Worm (Caenorhabditis elegans) whole organism, midembryonic: ENCODE results near the gene parn-1.

Experiments
- T22C8.4 ChIP-seq: fragments of 200-800 bp; sonication (Bioruptor generic); IDR thresholded peaks from 2 replicates; pipeline ENCODE4 v1.3.6; 2022; ENCODE audit warnings: missing genetic modification characterization, missing compliant biosample characterization
- cog-1 ChIP-seq: sonication (generic microtip); optimal IDR thresholded peaks from 2 replicates; lab custom pipeline; 2016; ENCODE audit warnings: missing genetic modification characterization, missing compliant biosample characterization
- flt-1 ChIP-seq: fragments of 200-800 bp; sonication (Bioruptor generic); IDR thresholded peaks from 2 replicates; pipeline ENCODE4 v1.3.6; 2022; ENCODE audit warnings: missing genetic modification characterization, missing compliant biosample characterization
- klf-2 ChIP-seq: fragments of 200-800 bp; sonication (Bioruptor generic); conservative IDR thresholded peaks from 2 replicates; pipeline ENCODE4 v1.3.6; 2022; ENCODE audit warnings: missing genetic modification reagents, missing genetic modification characterization, missing compliant biosample characterization
- med-1 ChIP-seq: sonication (generic microtip); optimal IDR thresholded peaks from 2 replicates; lab custom pipeline; 2017; ENCODE audit warnings: missing genetic modification characterization, mild to moderate bottlenecking, missing compliant biosample characterization, antibody characterized with exemption, missing genetic modification reagents; ENCODE audit not compliant: insufficient read depth
- ref-1 ChIP-seq: fragments of 200-800 bp; sonication (Bioruptor generic); conservative IDR thresholded peaks from 2 replicates; pipeline ENCODE4 v1.3.6; 2022; ENCODE audit warnings: missing genetic modification reagents, missing genetic modification characterization, missing compliant biosample characterization
- tab-1 ChIP-seq: fragments of 200-800 bp; sonication (Bioruptor generic); IDR thresholded peaks from 2 replicates; pipeline ENCODE4 v1.3.6; 2022; ENCODE audit warnings: missing genetic modification characterization, missing compliant biosample characterization
- ztf-23 ChIP-seq: fragments of 200-800 bp; sonication (Bioruptor generic); IDR thresholded peaks from 2 replicates; pipeline ENCODE4 v1.3.6; 2022; ENCODE audit warnings: missing genetic modification reagents, missing genetic modification characterization, missing compliant biosample characterization
- ztf-29 ChIP-seq: fragments of 200-800 bp; sonication (Bioruptor generic); IDR thresholded peaks from 2 replicates; pipeline ENCODE4 v1.3.6; 2022; ENCODE audit warnings: missing genetic modification reagents, missing genetic modification characterization, missing compliant biosample characterization

The parn-1 gene

ce11 chrV:12695155-12695554 is at the start of gene parn-1:
Gene parn-1, minus strand, starts transcription at chrV:12695255.
- TF ChIP-seq med-1 (GFP tag; lab: Kevin White, UChicago), result no peak
- TF ChIP-seq ztf-29, result no peak
- TF ChIP-seq ref-1, result no peak
- no peak for TF ChIP-seq cog-1 (tag; lab: Kevin White, UChicago)
- TF ChIP-seq T22C8.4 (GFP tag; lab: Robert Waterston, UW), result no peak

DNA sequence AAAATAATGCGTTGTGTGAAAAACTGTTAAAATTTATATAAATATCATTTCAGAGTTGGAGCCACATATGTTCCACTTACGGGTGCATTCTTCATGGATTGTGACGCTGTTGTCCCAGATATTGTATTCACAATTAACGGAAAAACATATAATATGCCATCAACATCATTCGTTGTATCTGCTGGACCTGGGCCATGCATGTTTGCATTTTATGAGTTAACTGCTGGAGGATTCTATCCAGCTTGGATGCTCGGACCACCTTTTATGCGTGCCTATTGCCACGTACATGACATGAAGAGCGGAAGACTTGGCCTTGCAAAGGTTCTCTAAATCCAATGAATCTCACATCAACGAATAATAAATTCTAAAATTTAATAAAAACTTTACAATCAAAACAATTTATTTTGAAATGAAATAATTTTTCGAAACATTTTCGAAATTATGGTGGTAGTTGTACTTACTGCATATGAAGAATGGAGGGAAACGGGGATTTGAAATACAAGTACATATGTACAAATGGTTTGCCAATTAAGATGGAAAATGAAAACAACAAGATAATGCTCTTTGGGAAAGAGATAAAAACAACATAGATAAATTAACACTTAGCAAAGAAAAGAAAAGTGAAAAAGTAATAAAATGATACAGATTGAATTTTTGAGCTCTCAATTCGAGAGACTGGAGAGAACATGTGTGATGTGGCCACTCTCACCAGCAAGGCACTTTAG is 48.9 kb upstream of the parn-1 start:
- TF ChIP-seq ref-1 (no peak), ztf-29 (no peak), T22C8.4 (GFP tag; lab: Robert Waterston, UW) (no peak), med-1 (GFP tag; lab: Kevin White, UChicago) (no peak), ztf-23 (no peak), tab-1 (GFP tag; lab: Robert Waterston, UW) (no peak), flt-1 (no peak), cog-1 (tag; lab: Kevin White, UChicago) (no peak), klf-2 (no peak)

- no peak for TF ChIP-seq klf-2
- TF ChIP-seq ztf-29, result no peak
- TF ChIP-seq tab-1 (GFP tag; lab: Robert Waterston, UW), result no peak
- no peak for TF ChIP-seq ref-1
- no peak for TF ChIP-seq flt-1
- no peak for TF ChIP-seq cog-1 (tag; lab: Kevin White, UChicago)
- no peak for TF ChIP-seq ztf-23
- no peak for TF ChIP-seq med-1 (GFP tag; lab: Kevin White, UChicago)
- TF ChIP-seq T22C8.4 (GFP tag; lab: Robert Waterston, UW), result no peak
Observed at ce11 chrV:12741684-12742083, 46.6 kb upstream of the parn-1 start, which contains the start of gene hrg-7. Gene hrg-7, plus strand, starts transcription at chrV:12742041.

DNA sequence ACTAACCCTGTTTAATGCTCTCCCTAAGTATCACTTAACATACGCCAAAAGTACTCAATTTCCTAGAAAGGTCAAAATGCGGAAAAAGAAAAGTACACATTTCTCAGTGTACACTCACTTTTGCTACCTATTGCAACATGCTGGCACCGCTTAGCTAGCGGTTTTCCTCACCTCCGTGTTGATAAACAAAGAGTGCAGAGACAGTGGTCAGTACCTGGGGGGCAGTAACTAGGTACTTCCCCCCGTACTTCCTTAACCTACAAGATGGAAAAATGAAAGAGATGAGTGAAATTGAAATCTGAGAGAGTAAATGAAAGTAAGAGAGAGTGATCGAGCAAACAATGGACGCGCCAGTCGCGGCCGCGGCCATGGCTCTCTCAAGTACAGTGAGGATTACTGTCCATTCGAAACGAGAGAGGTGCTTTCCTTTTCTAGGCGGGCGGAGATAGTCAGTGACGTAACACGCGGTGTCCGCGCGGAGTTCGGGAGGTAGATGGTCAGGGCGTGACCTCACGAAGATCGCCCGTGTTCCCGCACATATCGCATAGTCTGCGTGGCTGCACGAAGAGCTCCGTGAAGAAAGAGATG is 41.2 kb upstream of the parn-1 start, which contains the start of gene cky-1:
TSS of gene cky-1 (plus strand) at position 538 of the 588 bp plus-strand sequence.
- TF ChIP-seq ztf-29 (no peak), med-1 (GFP tag; lab: Kevin White, UChicago) (no peak), cog-1 (tag; lab: Kevin White, UChicago) (no peak), ztf-23 (no peak)

- no peak for TF ChIP-seq flt-1
- TF ChIP-seq klf-2, result no peak
- TF ChIP-seq ztf-29, result no peak
- no peak for TF ChIP-seq med-1 (GFP tag; lab: Kevin White, UChicago)
- TF ChIP-seq ztf-23, result no peak
- no peak for TF ChIP-seq ref-1
- no peak for TF ChIP-seq cog-1 (tag; lab: Kevin White, UChicago)
- TF ChIP-seq T22C8.4 (GFP tag; lab: Robert Waterston, UW), result no peak
- no peak for TF ChIP-seq tab-1 (GFP tag; lab: Robert Waterston, UW)
Observed at ce11 chrV:12733465-12734248, 38.6 kb upstream of the parn-1 start, which contains the start of the genes dhs-21 and xbx-9. Gene dhs-21, minus strand, starts transcription at chrV:12733645. Gene xbx-9, plus strand, starts transcription at chrV:12734198.

DNA sequence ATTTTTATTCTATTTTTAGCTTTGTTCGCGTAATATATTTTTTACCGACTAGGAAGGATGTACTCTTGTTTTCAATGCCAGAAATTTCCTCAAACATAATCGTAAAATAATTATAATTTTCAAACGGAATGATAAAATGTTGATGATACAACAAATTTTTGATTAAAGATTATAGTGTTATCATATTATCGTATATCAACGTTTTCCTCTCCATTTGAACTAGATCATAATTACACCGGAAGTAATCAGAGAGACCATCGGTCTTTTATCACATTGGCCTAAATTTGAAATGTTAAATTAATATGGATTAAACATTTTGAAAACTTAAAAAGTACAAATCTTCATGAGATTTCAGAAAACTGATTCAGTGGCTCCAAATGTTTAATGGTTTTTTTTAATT is 37.7 kb upstream of the parn-1 start:
- no peak for TF ChIP-seq ztf-23
- TF ChIP-seq cog-1 (tag; lab: Kevin White, UChicago), result no peak
- no peak for TF ChIP-seq med-1 (GFP tag; lab: Kevin White, UChicago)

ce11 chrV:12729220-12729619 is 34.2 kb upstream of the parn-1 start, which contains the start of gene R11D1.10:
Gene R11D1.10, plus strand, starts transcription at chrV:12729520.
- TF ChIP-seq flt-1 (no peak), klf-2 (no peak), ztf-29 (no peak), T22C8.4 (GFP tag; lab: Robert Waterston, UW) (no peak), med-1 (GFP tag; lab: Kevin White, UChicago) (no peak), ztf-23 (no peak), ref-1 (no peak), cog-1 (tag; lab: Kevin White, UChicago) (no peak), tab-1 (GFP tag; lab: Robert Waterston, UW) (no peak)

ce11 chrV:12728062-12728665 is 33.1 kb upstream of the parn-1 start, which contains the start of the genes rpl-28 and mrpl-49:
Gene rpl-28, minus strand, starts transcription at chrV:12728112.
Gene mrpl-49, plus strand, starts transcription at chrV:12728631.
- peak; percentile 60 for TF ChIP-seq cog-1 (tag; lab: Kevin White, UChicago)
- TF ChIP-seq ztf-23, result peak; percentile 67
- no peak for TF ChIP-seq ztf-29
- no peak for TF ChIP-seq T22C8.4 (GFP tag; lab: Robert Waterston, UW)
- no peak for TF ChIP-seq flt-1
- no peak for TF ChIP-seq med-1 (GFP tag; lab: Kevin White, UChicago)

DNA sequence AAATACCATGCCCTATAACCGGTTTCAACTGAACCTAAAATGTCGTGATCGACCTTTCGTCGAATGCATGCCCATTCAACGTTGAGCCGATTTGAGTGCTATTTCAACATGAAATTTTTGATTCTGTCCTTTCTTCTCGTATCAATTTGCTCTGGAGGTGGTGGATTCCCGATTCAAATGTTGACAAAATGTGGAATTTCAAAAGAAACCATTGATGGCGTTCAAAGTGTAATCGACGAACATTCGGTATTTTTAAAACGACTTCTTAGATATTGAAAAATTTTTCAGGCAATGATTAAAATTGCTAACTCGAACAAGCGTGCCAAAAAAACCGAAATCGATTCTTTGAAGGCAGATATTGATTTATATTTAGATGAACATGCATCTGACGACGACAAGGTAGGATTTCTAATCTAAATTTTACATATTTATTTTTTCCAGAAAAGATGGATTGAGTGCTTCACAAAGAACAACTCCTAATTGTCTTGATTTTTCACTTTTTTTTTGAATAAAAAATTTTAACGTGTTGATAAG is 32.1 kb upstream of the parn-1 start, which contains the start of gene R11D1.13:
TSS of gene R11D1.13 (plus strand) at position 51 of the 534 bp plus-strand sequence.
- TF ChIP-seq klf-2, result no peak
- no peak for TF ChIP-seq ztf-23
- TF ChIP-seq ztf-29, result no peak
